Fruit fly (Drosophila melanogaster) whole organism, embryonic: Measurements from ENCODE around the gene kek6.

Experiments
- ATbp ChIP-seq: fragments of 200-800 bp; sonication (Bioruptor generic); optimal IDR thresholded peaks from 2 replicates; lab custom pipeline; 2017; ENCODE audit warnings: missing biosample characterization, mild to moderate bottlenecking, missing genetic modification characterization, missing genetic modification reagents
- Atf6 ChIP-seq: fragments of 200-800 bp; sonication (Bioruptor generic); IDR thresholded peaks from 2 replicates; pipeline ENCODE4 v1.3.6; 2022; ENCODE audit warnings: missing biosample characterization, missing genetic modification characterization
- CG10366 ChIP-seq: fragments of 200-800 bp; sonication (Bioruptor generic); IDR thresholded peaks from 2 replicates; pipeline ENCODE4 v1.3.6; 2022; ENCODE audit warnings: missing biosample characterization, missing genetic modification characterization
- CG10979 ChIP-seq: fragments of 200-800 bp; sonication (Bioruptor generic); optimal IDR thresholded peaks from 2 replicates; lab custom pipeline; 2018; ENCODE audit warnings: missing biosample characterization, mild to moderate bottlenecking, missing genetic modification characterization, moderate library complexity
- CG11695 ChIP-seq: fragments of 200-800 bp; sonication (Bioruptor generic); IDR thresholded peaks from 3 replicates; pipeline ENCODE4 v1.3.6; 2022; ENCODE audit warnings: missing biosample characterization, missing genetic modification characterization
- CG14860 ChIP-seq: fragments of 200-800 bp; sonication (Bioruptor generic); IDR thresholded peaks from 3 replicates; pipeline ENCODE4 v1.3.6; 2022; ENCODE audit warnings: missing biosample characterization, missing genetic modification characterization; ENCODE audit not compliant: partially characterized antibody
- CG15479 ChIP-seq: fragments of 200-800 bp; sonication (Bioruptor generic); optimal IDR thresholded peaks from 3 replicates; lab custom pipeline; 2019; ENCODE audit warnings: missing biosample characterization, mild to moderate bottlenecking, missing genetic modification characterization, moderate library complexity
- CG17328 ChIP-seq: fragments of 200-800 bp; sonication (Bioruptor generic); IDR thresholded peaks from 2 replicates; pipeline ENCODE4 v1.3.6; 2022; ENCODE audit warnings: missing biosample characterization, missing genetic modification characterization
- CG17359 ChIP-seq: fragments of 200-800 bp; sonication (Bioruptor generic); optimal IDR thresholded peaks from 3 replicates; lab custom pipeline; 2018; ENCODE audit warnings: missing biosample characterization, mild to moderate bottlenecking, missing genetic modification characterization, moderate library complexity
- CG2199 ChIP-seq: fragments of 200-800 bp; sonication (Bioruptor generic); IDR thresholded peaks from 3 replicates; pipeline ENCODE4 v1.3.6; 2022; ENCODE audit warnings: missing biosample characterization, missing genetic modification characterization
- CG2712 ChIP-seq: fragments of 200-800 bp; optimal IDR thresholded peaks from 3 replicates; lab custom pipeline; 2019; ENCODE audit warnings: missing biosample characterization, mild to moderate bottlenecking, missing genetic modification characterization, moderate library complexity
- CG30431 ChIP-seq: fragments of 200-800 bp; sonication (Bioruptor generic); optimal IDR thresholded peaks from 2 replicates; lab custom pipeline; 2017; ENCODE audit warnings: missing biosample characterization, missing genetic modification characterization
- CG31365 ChIP-seq: fragments of 200-800 bp; sonication (Bioruptor generic); optimal IDR thresholded peaks from 2 replicates; lab custom pipeline; 2018; ENCODE audit warnings: missing biosample characterization, mild to moderate bottlenecking, missing genetic modification characterization
- CG32767 ChIP-seq: fragments of 200-800 bp; sonication (Bioruptor generic); IDR thresholded peaks from 2 replicates; pipeline ENCODE4 v1.3.6; 2022; ENCODE audit warnings: missing biosample characterization, missing genetic modification characterization
- CG4360 ChIP-seq: fragments of 200-800 bp; sonication (Bioruptor generic); IDR thresholded peaks from 2 replicates; pipeline ENCODE4 v1.3.6; 2022; ENCODE audit warnings: missing biosample characterization, missing genetic modification characterization
- CG4424 ChIP-seq: fragments of 200-800 bp; sonication (Bioruptor generic); optimal IDR thresholded peaks from 3 replicates; lab custom pipeline; 2016; ENCODE audit warnings: missing biosample characterization, missing genetic modification characterization
- CG4617 ChIP-seq: fragments of 200-800 bp; sonication (Bioruptor generic); optimal IDR thresholded peaks from 3 replicates; lab custom pipeline; 2016; ENCODE audit warnings: missing biosample characterization, missing genetic modification characterization, borderline replicate concordance
- CG4730 ChIP-seq: fragments of 200-800 bp; sonication (Bioruptor generic); IDR thresholded peaks from 2 replicates; pipeline ENCODE4 v1.3.6; 2022; ENCODE audit warnings: missing biosample characterization, missing genetic modification characterization
- CG4854 ChIP-seq: fragments of 200-800 bp; sonication (Bioruptor generic); optimal IDR thresholded peaks from 2 replicates; lab custom pipeline; 2016; ENCODE audit warnings: missing biosample characterization, missing genetic modification characterization, inconsistent platforms
- CG6175 ChIP-seq: fragments of 200-800 bp; sonication (Bioruptor generic); IDR thresholded peaks from 3 replicates; pipeline ENCODE4 v1.3.6; 2022; ENCODE audit warnings: missing biosample characterization, missing genetic modification characterization
- CG9876 ChIP-seq: fragments of 200-800 bp; sonication (Bioruptor generic); optimal IDR thresholded peaks from 2 replicates; lab custom pipeline; 2016; ENCODE audit warnings: missing biosample characterization, missing genetic modification characterization
- Fer2 ChIP-seq: fragments of 200-800 bp; sonication (Bioruptor generic); optimal IDR thresholded peaks from 2 replicates; lab custom pipeline; 2018; ENCODE audit warnings: missing biosample characterization, mild to moderate bottlenecking, missing genetic modification characterization, moderate library complexity
- Hmr ChIP-seq: fragments of 200-800 bp; sonication (Bioruptor generic); optimal IDR thresholded peaks from 3 replicates; lab custom pipeline; 2017; ENCODE audit warnings: mild to moderate bottlenecking, missing biosample characterization, missing genetic modification reagents, missing genetic modification characterization
- Hr3 ChIP-seq: fragments of 200-800 bp; sonication (Bioruptor generic); optimal IDR thresholded peaks from 3 replicates; lab custom pipeline; 2016; ENCODE audit warnings: missing biosample characterization, missing genetic modification characterization
- Hr78 ChIP-seq, 2 experiments: fragments of 200-800 bp in 1 of 2; fragments of >200 bp in 1 of 2; sonication (Bioruptor generic) in 1 of 2; optimal IDR thresholded peaks; 2 replicates each; lab custom pipeline; 2017 to 2019; ENCODE audit warnings: missing biosample characterization in 2 of 2, missing genetic modification characterization in 2 of 2, mild to moderate bottlenecking in 1 of 2, moderate library complexity in 1 of 2
- Pdp1 ChIP-seq, 2 experiments: fragments of 200-800 bp; sonication (Bioruptor generic); optimal IDR thresholded peaks; 3 replicates each; lab custom pipeline; 2016; ENCODE audit warnings: missing biosample characterization in 2 of 2, missing genetic modification characterization in 2 of 2, mild to moderate bottlenecking in 1 of 2, moderate library complexity in 1 of 2
- Spps ChIP-seq: fragments of 200-800 bp; sonication (Bioruptor generic); optimal IDR thresholded peaks from 2 replicates; lab custom pipeline; 2018; ENCODE audit warnings: missing biosample characterization, mild to moderate bottlenecking, missing genetic modification characterization
- Vsx1 ChIP-seq: fragments of 200-800 bp; sonication (Bioruptor generic); optimal IDR thresholded peaks from 2 replicates; lab custom pipeline; 2017; ENCODE audit warnings: missing biosample characterization, mild to moderate bottlenecking, missing genetic modification characterization, missing genetic modification reagents
- br ChIP-seq: fragments of >200 bp; optimal IDR thresholded peaks from 2 replicates; lab custom pipeline; 2017
- cato ChIP-seq: fragments of 200-800 bp; sonication (Bioruptor generic); optimal IDR thresholded peaks from 2 replicates; lab custom pipeline; 2016; ENCODE audit warnings: missing biosample characterization, missing genetic modification characterization, borderline replicate concordance
- cg ChIP-seq: fragments of 200-800 bp; sonication (Bioruptor generic); optimal IDR thresholded peaks from 3 replicates; lab custom pipeline; 2019; ENCODE audit warnings: missing biosample characterization, mild to moderate bottlenecking, missing genetic modification characterization, moderate library complexity
- dati ChIP-seq: fragments of 200-800 bp; sonication (Bioruptor generic); IDR thresholded peaks from 2 replicates; pipeline ENCODE4 v1.3.6; 2022; ENCODE audit warnings: missing biosample characterization, missing genetic modification characterization
- dysf ChIP-seq: fragments of 200-800 bp; sonication (Bioruptor generic); IDR thresholded peaks from 3 replicates; pipeline ENCODE4 v1.3.6; 2022; ENCODE audit warnings: missing biosample characterization, missing genetic modification characterization
- emc ChIP-seq: fragments of 200-800 bp; sonication (Bioruptor generic); optimal IDR thresholded peaks from 2 replicates; lab custom pipeline; 2016; ENCODE audit warnings: missing biosample characterization, missing genetic modification characterization
- insv ChIP-seq, 2 experiments: fragments of 200-800 bp; sonication (Bioruptor generic); optimal IDR thresholded peaks; 3 replicates each; lab custom pipeline; 2016 to 2018; ENCODE audit warnings: missing biosample characterization in 2 of 2, missing genetic modification characterization in 2 of 2
- inv ChIP-seq: fragments of 200-800 bp; sonication (Bioruptor generic); IDR thresholded peaks from 2 replicates; pipeline ENCODE4 v1.3.6; 2022; ENCODE audit warnings: missing biosample characterization, missing genetic modification characterization; ENCODE audit not compliant: partially characterized antibody
- p53 ChIP-seq: fragments of 200-800 bp; sonication (Bioruptor generic); optimal IDR thresholded peaks from 2 replicates; lab custom pipeline; 2016; ENCODE audit warnings: missing biosample characterization, missing genetic modification characterization
- pho ChIP-seq: fragments of 200-800 bp; sonication (Bioruptor generic); optimal IDR thresholded peaks from 2 replicates; lab custom pipeline; 2016; ENCODE audit warnings: missing biosample characterization, missing genetic modification characterization
- phol ChIP-seq: fragments of 200-800 bp; sonication (Bioruptor generic); optimal IDR thresholded peaks from 3 replicates; lab custom pipeline; 2018; ENCODE audit warnings: missing biosample characterization, mild to moderate bottlenecking, missing genetic modification characterization, moderate library complexity
- ranshi ChIP-seq: fragments of 200-800 bp; sonication (Bioruptor generic); IDR thresholded peaks from 2 replicates; pipeline ENCODE4 v1.3.6; 2022; ENCODE audit warnings: missing biosample characterization, missing genetic modification characterization
- row ChIP-seq: fragments of 200-800 bp; sonication (Bioruptor generic); IDR thresholded peaks from 3 replicates; pipeline ENCODE4 v1.3.6; 2022; ENCODE audit warnings: missing biosample characterization, missing genetic modification characterization
- salm ChIP-seq: fragments of 200-800 bp; sonication (Bioruptor generic); optimal IDR thresholded peaks from 2 replicates; lab custom pipeline; 2018; ENCODE audit warnings: missing biosample characterization, mild to moderate bottlenecking, missing genetic modification characterization
- sens ChIP-seq: fragments of 200-800 bp; sonication (Bioruptor generic); peaks from one replicate; lab custom pipeline; 2016; ENCODE audit warnings: missing biosample characterization, missing genetic modification characterization
- sisA ChIP-seq: fragments of 200-800 bp; sonication (Bioruptor generic); IDR thresholded peaks from 2 replicates; pipeline ENCODE4 v1.3.6; 2022; ENCODE audit warnings: missing biosample characterization, missing genetic modification characterization
- slou ChIP-seq: fragments of 200-800 bp; sonication (Bioruptor generic); optimal IDR thresholded peaks from 3 replicates; lab custom pipeline; 2016; ENCODE audit warnings: missing biosample characterization, missing genetic modification characterization
- unpg ChIP-seq: fragments of 200-800 bp; sonication (Bioruptor generic); optimal IDR thresholded peaks from 3 replicates; lab custom pipeline; 2018; ENCODE audit warnings: missing biosample characterization, mild to moderate bottlenecking, missing genetic modification characterization, moderate library complexity
- vvl ChIP-seq: fragments of 200-800 bp; sonication (Bioruptor generic); IDR thresholded peaks from 2 replicates; pipeline ENCODE4 v1.3.6; 2022; ENCODE audit warnings: missing biosample characterization, missing genetic modification characterization
- zf30C ChIP-seq: fragments of 200-800 bp; sonication (Bioruptor generic); optimal IDR thresholded peaks from 3 replicates; lab custom pipeline; 2018; ENCODE audit warnings: missing biosample characterization, mild to moderate bottlenecking, missing genetic modification characterization

kek6 gene

DNA sequence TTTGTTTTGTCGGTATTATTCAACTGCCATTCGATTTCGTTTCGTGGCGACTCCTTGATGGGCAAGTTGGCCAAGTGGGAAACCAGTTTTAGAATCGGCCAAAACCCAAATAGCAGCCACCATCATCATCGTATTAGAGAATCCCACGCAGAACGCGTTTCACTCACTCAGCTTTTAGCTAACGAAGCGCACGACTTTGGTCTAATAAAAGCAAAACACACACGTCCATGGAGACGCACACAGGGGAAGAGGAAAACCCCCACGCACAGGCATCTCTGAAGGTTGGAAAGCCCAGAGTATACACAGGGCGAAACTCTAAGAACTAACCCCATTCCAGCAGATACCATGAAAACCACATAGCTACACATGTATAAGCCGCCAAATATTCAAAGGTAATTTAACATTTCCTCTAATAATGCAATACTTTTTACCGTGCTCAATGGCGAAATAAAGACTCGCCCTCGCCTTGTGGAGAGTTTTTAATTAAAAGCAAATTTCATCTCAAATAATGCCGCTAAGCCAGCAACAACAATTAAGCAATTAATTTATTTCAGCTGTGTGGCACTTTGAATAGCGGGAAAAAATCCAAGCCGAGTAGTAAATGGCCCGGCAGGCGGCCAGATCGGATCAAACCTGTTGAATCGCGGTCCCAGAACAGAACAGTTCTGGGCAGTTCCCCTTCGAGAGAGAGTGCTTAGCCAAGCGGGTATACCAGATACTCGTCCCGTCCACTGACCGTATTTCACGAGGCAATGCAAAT lies 89.5 kb downstream of the kek6 start (continued):
- TF ChIP-seq sens (GFP tag; lab: Kevin White, UChicago) (peak; percentile 76), CG4424 (GFP tag; lab: Kevin White, UChicago) (no peak), Pdp1 (GFP tag; optimal IDR thresholded peaks at IDR 0.05; lab: Kevin White, UChicago) (no peak), cg (no peak), CG4617 (GFP tag; lab: Kevin White, UChicago) (no peak)

dm6 chr3R:31712585-31712984 lies 90.6 kb downstream of the kek6 start:
- peak; percentile 30; the same call in 1 of the 2 replicates for TF ChIP-seq CG17328
- peak; percentile 30 for TF ChIP-seq unpg (GFP tag; lab: Kevin White, UChicago)
- TF ChIP-seq CG32767 (GFP tag; lab: Robert Waterston, UW) = no peak
- no peak for TF ChIP-seq salm (tag; lab: Kevin White, UChicago)
- TF ChIP-seq phol (tag; lab: Kevin White, UChicago) = peak; percentile 32
- no peak for TF ChIP-seq CG10366 (GFP tag; lab: Robert Waterston, UW)
- 0 out of 3 replicates have a peak, but pooled peaks have one; percentile 16 for TF ChIP-seq CG11695 (GFP tag; lab: Robert Waterston, UW)
- no peak for TF ChIP-seq CG31365 (tag; lab: Kevin White, UChicago)
- no peak for TF ChIP-seq cato (GFP tag; lab: Kevin White, UChicago)
- TF ChIP-seq Hr78 (GFP tag; optimal IDR thresholded peaks at IDR 0.05; lab: Kevin White, UChicago) = peak in 1 of 2 experiments; percentile 47
- peak; percentile 34 for TF ChIP-seq CG4360 (GFP tag; lab: Robert Waterston, UW)
- peak; percentile 36; the same call in 2 of the 3 replicates for TF ChIP-seq row (GFP tag; lab: Robert Waterston, UW)
- peak; percentile 73 for TF ChIP-seq zf30C (GFP tag; lab: Kevin White, UChicago)
- TF ChIP-seq vvl (GFP tag; lab: Robert Waterston, UW) = 0 out of 2 replicates have a peak, but pooled peaks have one; percentile 36
- TF ChIP-seq CG10979 (tag; lab: Kevin White, UChicago) = peak; percentile 55
- no peak for TF ChIP-seq Vsx1 (GFP tag; lab: Kevin White, UChicago)
- no peak for TF ChIP-seq ranshi (GFP tag; lab: Robert Waterston, UW)
- no peak for TF ChIP-seq slou (GFP tag; lab: Kevin White, UChicago)
- TF ChIP-seq Atf6 (GFP tag; lab: Robert Waterston, UW) = no peak
- TF ChIP-seq CG9876 = no peak
- TF ChIP-seq CG4854 (GFP tag; lab: Kevin White, UChicago) = no peak
- TF ChIP-seq Fer2 (tag; lab: Kevin White, UChicago) = no peak
- TF ChIP-seq CG17359 = peak; percentile 28
- TF ChIP-seq CG15479 (GFP tag; lab: Kevin White, UChicago) = no peak
- TF ChIP-seq Spps (tag; lab: Kevin White, UChicago) = no peak
- no peak for TF ChIP-seq CG4730
- TF ChIP-seq CG14860 (GFP tag; lab: Robert Waterston, UW) = no peak
- no peak for TF ChIP-seq pho (GFP tag; lab: Kevin White, UChicago)
- no peak for TF ChIP-seq dati
- no peak for TF ChIP-seq CG6175 (GFP tag; lab: Robert Waterston, UW)
- no peak for TF ChIP-seq Hmr (GFP tag; lab: Kevin White, UChicago)
- no peak for TF ChIP-seq inv (GFP tag; lab: Robert Waterston, UW)
- no peak for TF ChIP-seq p53 (GFP tag; lab: Kevin White, UChicago)
- TF ChIP-seq Hr3 = no peak
- peak; percentile 58 for TF ChIP-seq CG2712 (tag; lab: Kevin White, UChicago)
- peak; percentile 25 for TF ChIP-seq ATbp (GFP tag; lab: Kevin White, UChicago)
- no peak for TF ChIP-seq emc (GFP tag; lab: Kevin White, UChicago)
- no peak for TF ChIP-seq CG30431 (GFP tag; lab: Kevin White, UChicago)
- TF ChIP-seq CG2199 (GFP tag; lab: Robert Waterston, UW) = 0 out of 3 replicates have a peak, but pooled peaks have one; percentile 7
- no peak for TF ChIP-seq br (lab: Kevin White, UChicago)
- peak; percentile 18; the same call in 1 of the 3 replicates for TF ChIP-seq dysf (GFP tag; lab: Robert Waterston, UW)
- TF ChIP-seq Pdp1 (GFP tag; optimal IDR thresholded peaks at IDR 0.05; lab: Kevin White, UChicago) = peak in 1 of 2 experiments; percentile 32
- TF ChIP-seq insv (GFP tag; optimal IDR thresholded peaks at IDR 0.05; lab: Kevin White, UChicago) = no peak
- no peak for TF ChIP-seq sisA (GFP tag; lab: Robert Waterston, UW)
